Worm (Caenorhabditis elegans): ENCODE results near the gene R08A2.2.
"Not testable (repeated sequence)": the region's sequence is repeated elsewhere in the genome, so short reads cannot be mapped to it uniquely, and the experiment has no call there.

R08A2.2 gene

ce11 chrV:14715608-14716007 is at the start of gene R08A2.2:
R08A2.2 (minus strand) TSS chrV:14715708.
- no peak for TF ChIP-seq blmp-1 (tag; optimal IDR thresholded peaks at IDR 0.05)

DNA sequence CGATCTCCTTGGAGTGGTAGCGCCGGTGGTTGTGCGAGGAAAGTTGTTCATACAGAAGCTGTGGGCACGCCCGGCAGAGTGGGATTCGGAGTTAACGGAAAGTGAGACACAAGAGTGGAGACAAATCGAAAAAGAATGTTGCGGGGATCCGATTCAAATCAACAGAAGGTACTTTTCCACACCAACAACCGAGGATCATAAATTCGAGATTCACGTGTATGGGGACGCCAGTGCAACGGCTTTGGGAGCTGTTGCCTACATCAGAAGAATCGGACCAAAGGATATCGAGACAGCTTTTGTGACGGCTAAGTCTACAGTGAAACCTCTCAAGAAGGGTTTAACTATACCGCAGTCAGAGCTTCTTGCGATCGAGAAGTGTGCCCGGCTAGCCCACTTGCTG is 48.1 kb upstream of the R08A2.2 start:
- TF ChIP-seq unc-62 (GFP tag; optimal IDR thresholded peaks at IDR 0.05) (no peak), drap-1 (GFP tag; optimal IDR thresholded peaks at IDR 0.05) (no peak), pha-4 (tag; optimal IDR thresholded peaks at IDR 0.05) (no peak), lsy-2 (tag; optimal IDR thresholded peaks at IDR 0.05) (no peak), hlh-1 (tag; optimal IDR thresholded peaks at IDR 0.05) (no peak), lin-32 (GFP tag; optimal IDR thresholded peaks at IDR 0.05) (no peak), ceh-39 (tag; optimal IDR thresholded peaks at IDR 0.05) (no peak), sem-2 (GFP tag; optimal IDR thresholded peaks at IDR 0.05) (no peak), ceh-43 (GFP tag; optimal IDR thresholded peaks at IDR 0.05) (no peak), tbx-8 (GFP tag; optimal IDR thresholded peaks at IDR 0.05) (no peak), nhr-28 (tag; optimal IDR thresholded peaks at IDR 0.05) (no peak)

ce11 chrV:14762563-14762962 is 47.1 kb upstream of the R08A2.2 start:
- no peak for TF ChIP-seq unc-62 (GFP tag; optimal IDR thresholded peaks at IDR 0.05)
- TF ChIP-seq zip-8 (tag; optimal IDR thresholded peaks at IDR 0.05), result no peak
- TF ChIP-seq ceh-43 (GFP tag; optimal IDR thresholded peaks at IDR 0.05), result no peak
- no peak for TF ChIP-seq nhr-12 (tag; optimal IDR thresholded peaks at IDR 0.05)
- no peak for TF ChIP-seq nhr-76 (tag; optimal IDR thresholded peaks at IDR 0.05)
- TF ChIP-seq blmp-1 (tag; optimal IDR thresholded peaks at IDR 0.05), result no peak
- TF ChIP-seq sptf-1 (tag; optimal IDR thresholded peaks at IDR 0.05), result no peak
- TF ChIP-seq bed-3 (GFP tag; optimal IDR thresholded peaks at IDR 0.05), result no peak
- TF ChIP-seq ceh-83 (GFP tag; optimal IDR thresholded peaks at IDR 0.05), result no peak
- no peak for TF ChIP-seq snpc-4 (tag; optimal IDR thresholded peaks at IDR 0.05)
- no peak for TF ChIP-seq tbx-8 (GFP tag; optimal IDR thresholded peaks at IDR 0.05)
- TF ChIP-seq cnd-1 (tag; optimal IDR thresholded peaks at IDR 0.05), result no peak
- no peak for TF ChIP-seq mls-2 (tag; optimal IDR thresholded peaks at IDR 0.05)
- no peak for TF ChIP-seq drap-1 (GFP tag; optimal IDR thresholded peaks at IDR 0.05)
- TF ChIP-seq ces-1 (GFP tag; optimal IDR thresholded peaks at IDR 0.05), result no peak
- no peak for TF ChIP-seq ceh-39 (tag; optimal IDR thresholded peaks at IDR 0.05)

- not testable (repeated sequence) for TF ChIP-seq M03D4.4, nhr-12, snpc-4 (tag; optimal IDR thresholded peaks at IDR 0.05)
Observed at ce11 chrV:14750357-14750756, 34.8 kb upstream of the R08A2.2 start, which contains the start of gene nspa-10. nspa-10 (minus strand) TSS chrV:14750457.

- no peak for TF ChIP-seq lin-13 (tag; optimal IDR thresholded peaks at IDR 0.05)
- TF ChIP-seq drap-1 (GFP tag; optimal IDR thresholded peaks at IDR 0.05), result no peak
- TF ChIP-seq mab-5 (tag; optimal IDR thresholded peaks at IDR 0.05), result no peak
- no peak for TF ChIP-seq nhr-12 (tag; optimal IDR thresholded peaks at IDR 0.05)
- TF ChIP-seq cnd-1 (tag; optimal IDR thresholded peaks at IDR 0.05), result no peak
- no peak for TF ChIP-seq unc-120 (tag; optimal IDR thresholded peaks at IDR 0.05; ENCODE audit: poor library complexity, severe bottlenecking)
- TF ChIP-seq ceh-83 (GFP tag; optimal IDR thresholded peaks at IDR 0.05), result no peak
- TF ChIP-seq blmp-1 (tag; optimal IDR thresholded peaks at IDR 0.05), result no peak
- TF ChIP-seq lin-32 (GFP tag; optimal IDR thresholded peaks at IDR 0.05), result no peak
- no peak for TF ChIP-seq ztf-11 (tag; optimal IDR thresholded peaks at IDR 0.05)
- TF ChIP-seq sptf-1 (tag; optimal IDR thresholded peaks at IDR 0.05), result no peak
- TF ChIP-seq mep-1 (tag; optimal IDR thresholded peaks at IDR 0.05), result no peak
- no peak for TF ChIP-seq unc-62 (GFP tag; optimal IDR thresholded peaks at IDR 0.05)
- no peak for TF ChIP-seq bed-3 (GFP tag; optimal IDR thresholded peaks at IDR 0.05)
- no peak for TF ChIP-seq lsy-2 (tag; optimal IDR thresholded peaks at IDR 0.05)
Observed at ce11 chrV:14748608-14749137, 33.2 kb upstream of the R08A2.2 start, which contains the start of the genes lipl-8 and Y50E8A.22. lipl-8 (minus strand) TSS chrV:14748708. Y50E8A.22 (minus strand) TSS chrV:14749087.

DNA sequence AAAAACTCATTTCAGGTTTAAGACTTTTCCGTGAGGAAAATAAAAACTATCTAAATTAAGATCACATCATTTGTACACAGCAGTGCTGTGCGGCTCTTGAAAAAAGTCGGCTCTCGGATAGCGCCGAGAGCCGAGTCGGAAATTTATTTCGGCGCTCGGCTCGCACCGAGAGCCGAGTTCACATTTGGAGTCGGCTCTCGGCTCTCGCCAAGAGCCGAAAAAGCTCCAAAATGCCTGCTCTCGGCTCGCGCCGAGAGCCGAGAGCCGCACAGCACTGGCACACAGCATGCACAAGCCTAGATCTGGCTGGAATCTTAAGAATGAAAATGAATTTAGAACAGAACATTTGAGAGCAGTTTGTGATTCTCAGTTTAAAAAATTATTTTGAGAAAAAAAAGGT is 31.5 kb upstream of the R08A2.2 start:
- no peak for TF ChIP-seq hlh-1 (tag; optimal IDR thresholded peaks at IDR 0.05)
- no peak for TF ChIP-seq unc-120 (tag; optimal IDR thresholded peaks at IDR 0.05; ENCODE audit: poor library complexity, severe bottlenecking)
- TF ChIP-seq nhr-28 (tag; optimal IDR thresholded peaks at IDR 0.05), result no peak
